Fruit fly (Drosophila melanogaster): Measurements from ENCODE around the gene Apc.

Apc gene

dm6 chr3R:28880066-28880842, 35.7 kb upstream of the Apc start, which contains the start of the genes Nepl19 and Nepl20 (continued):
- TF ChIP-seq Dp (GFP tag; optimal IDR thresholded peaks at IDR 0.05), result no peak
- TF ChIP-seq lola (GFP tag; optimal IDR thresholded peaks at IDR 0.05), result peak in 1 of 3 experiments; percentile 68
- TF ChIP-seq CG10543 (GFP tag; optimal IDR thresholded peaks at IDR 0.05), result peak; percentile 64
- TF ChIP-seq CG17568 (GFP tag; optimal IDR thresholded peaks at IDR 0.05), result no peak
- no peak for TF ChIP-seq Nf-YC (tag; optimal IDR thresholded peaks at IDR 0.05)
- TF ChIP-seq trem (tag; optimal IDR thresholded peaks at IDR 0.05), result peak; percentile 50
- TF ChIP-seq lilli (GFP tag; optimal IDR thresholded peaks at IDR 0.05), result peak; percentile 82
- peak; percentile 86 for TF ChIP-seq Ptx1 (GFP tag; IDR thresholded peaks at IDR 0.05)
- no peak for TF ChIP-seq aop (GFP tag; IDR thresholded peaks at IDR 0.05)
- peak; percentile 11 for TF ChIP-seq crc (GFP tag; optimal IDR thresholded peaks at IDR 0.05)
- peak; percentile 79 for TF ChIP-seq CG15269 (tag; optimal IDR thresholded peaks at IDR 0.05)
- no peak for TF ChIP-seq kni (GFP tag; optimal IDR thresholded peaks at IDR 0.05)
- TF ChIP-seq lmd (GFP tag; IDR thresholded peaks at IDR 0.05), result peak; percentile 86
- TF ChIP-seq Dad (GFP tag; optimal IDR thresholded peaks at IDR 0.05), result peak; percentile 45
- no peak for TF ChIP-seq CG17912 (GFP tag; optimal IDR thresholded peaks at IDR 0.05)
- TF ChIP-seq so (GFP tag; IDR thresholded peaks at IDR 0.05), result peak; percentile 68; the same call in 1 of the 3 replicates
- TF ChIP-seq sr (GFP tag; IDR thresholded peaks at IDR 0.05), result 0 out of 3 replicates have a peak, but pooled peaks have one; percentile 38
- TF ChIP-seq CG7839 (tag; optimal IDR thresholded peaks at IDR 0.05), result peak; percentile 88
- TF ChIP-seq Mes4 (GFP tag; optimal IDR thresholded peaks at IDR 0.05), result peak; percentile 15
- peak; percentile 89 for TF ChIP-seq CG2678 (tag; optimal IDR thresholded peaks at IDR 0.05)
- TF ChIP-seq sisA (GFP tag; IDR thresholded peaks at IDR 0.05), result peak; percentile 80
- TF ChIP-seq CG34422 (GFP tag; IDR thresholded peaks at IDR 0.05), result peak; percentile 84
- peak; percentile 84 for TF ChIP-seq zfh1 (GFP tag; IDR thresholded peaks at IDR 0.05)
- TF ChIP-seq Camta (GFP tag; optimal IDR thresholded peaks at IDR 0.05), result peak; percentile 40
- TF ChIP-seq repo (GFP tag; optimal IDR thresholded peaks at IDR 0.05), result no peak
- no peak for TF ChIP-seq Dfd (GFP tag; optimal IDR thresholded peaks at IDR 0.05)
- TF ChIP-seq CG9727 (GFP tag; optimal IDR thresholded peaks at IDR 0.05), result peak; percentile 83
- TF ChIP-seq NK7.1 (GFP tag; optimal IDR thresholded peaks at IDR 0.05), result no peak
- TF ChIP-seq tup (GFP tag; optimal IDR thresholded peaks at IDR 0.05), result peak; percentile 67
- TF ChIP-seq jing (GFP tag; optimal IDR thresholded peaks at IDR 0.05), result peak; percentile 52
- TF ChIP-seq CG1602 (GFP tag; optimal IDR thresholded peaks at IDR 0.05), result peak; percentile 56
- no peak for TF ChIP-seq mirr (GFP tag; optimal IDR thresholded peaks at IDR 0.05)
- peak; percentile 91 for TF ChIP-seq Med (GFP tag)
- TF ChIP-seq Lhr (GFP tag; optimal IDR thresholded peaks at IDR 0.05), result peak; percentile 32
- TF ChIP-seq chm (GFP tag; IDR thresholded peaks at IDR 0.05), result peak; percentile 83
- no peak for TF ChIP-seq pfk (GFP tag; optimal IDR thresholded peaks at IDR 0.05)
- TF ChIP-seq CG7963 (GFP tag; IDR thresholded peaks at IDR 0.05; ENCODE audit: partially characterized antibody), result no peak
- peak; percentile 73 for TF ChIP-seq CG4404 (GFP tag; IDR thresholded peaks at IDR 0.05)
- no peak for TF ChIP-seq slp2 (GFP tag; optimal IDR thresholded peaks at IDR 0.05)
- no peak for TF ChIP-seq zen2 (GFP tag; IDR thresholded peaks at IDR 0.05; ENCODE audit: partially characterized antibody)
- peak; percentile 81 for TF ChIP-seq CG12391 (tag; optimal IDR thresholded peaks at IDR 0.05)
- peak; percentile 30 for TF ChIP-seq CG7928 (GFP tag; optimal IDR thresholded peaks at IDR 0.05)
- TF ChIP-seq CG18476 (GFP tag; optimal IDR thresholded peaks at IDR 0.05), result peak; percentile 73
- TF ChIP-seq CG12071 (GFP tag; optimal IDR thresholded peaks at IDR 0.05), result peak; percentile 81
- TF ChIP-seq Six4 (GFP tag; optimal IDR thresholded peaks at IDR 0.05), result peak; percentile 50
- TF ChIP-seq Doc3 (GFP tag; IDR thresholded peaks at IDR 0.05; ENCODE audit: partially characterized antibody), result no peak
- TF ChIP-seq CG14965 (GFP tag; optimal IDR thresholded peaks at IDR 0.05; ENCODE audit: borderline replicate concordance), result no peak
- TF ChIP-seq dati (GFP tag; IDR thresholded peaks at IDR 0.05), result 0 out of 2 replicates have a peak, but pooled peaks have one; percentile 47
- TF ChIP-seq pros (GFP tag; optimal IDR thresholded peaks at IDR 0.05), result no peak
